4 worm cellular contexts compared by ENCODE assay signal in genomic region chrIII:5236104-5236503, ce11.
A peak's percentile ranks its signal among the peaks of the same experiment; 100 is the strongest.
TF ChIP-seq lines count a peak whose summit lies in the region.

Gene prx-10, plus strand, starts transcription at chrIII:5236404.

TF ChIP-seq in whole organism, L1 larva, 84 proteins besides CTCF, POLR2A, EP300 and RAD21:
- TF ChIP-seq nhr-90 (tag; optimal IDR thresholded peaks at IDR 0.05; lab: Kevin White, UChicago; ENCODE audit: poor library complexity), result no peak
- TF ChIP-seq nhr-11 (tag; optimal IDR thresholded peaks at IDR 0.05; lab: Kevin White, UChicago), result no peak
- peak; percentile 33 for TF ChIP-seq nhr-85 (tag; lab: Kevin White, UChicago)
- no peak for TF ChIP-seq fos-1 (tag; optimal IDR thresholded peaks at IDR 0.05; lab: Kevin White, UChicago)

TF ChIP-seq in whole organism, L2 larva, 48 proteins besides CTCF, POLR2A, EP300 and RAD21:
- TF ChIP-seq fos-1 (tag; optimal IDR thresholded peaks at IDR 0.05; lab: Kevin White, UChicago), result peak; percentile 13
- TF ChIP-seq nhr-10 (tag; optimal IDR thresholded peaks at IDR 0.05; lab: Kevin White, UChicago), result no peak

TF ChIP-seq in whole organism, L3 larva, 47 proteins besides CTCF, POLR2A, EP300 and RAD21:
- no peak for TF ChIP-seq ztf-11 (tag; optimal IDR thresholded peaks at IDR 0.05; lab: Kevin White, UChicago)
- peak; percentile 24 for TF ChIP-seq elt-2 (tag; optimal IDR thresholded peaks at IDR 0.05; lab: Kevin White, UChicago)

TF ChIP-seq in whole organism, L4 larva, 104 proteins besides CTCF, POLR2A, EP300 and RAD21:
- TF ChIP-seq nhr-28 (tag; optimal IDR thresholded peaks at IDR 0.05; lab: Kevin White, UChicago) (peak; percentile 79), fos-1 (tag; optimal IDR thresholded peaks at IDR 0.05; lab: Kevin White, UChicago) (no peak), zfp-3 (GFP tag; conservative IDR thresholded peaks at IDR 0.05; lab: Robert Waterston, UW) (no peak)

Comparison
In these comparisons a context has a peak if more than half of its experiments do, and no peak if none do; other contexts are left out.
1. Of the 29 proteins assayed by ChIP-seq in both whole organism, L4 larva and whole organism, L1 larva: peak only in whole organism, L4 larva: nhr-28; only in whole organism, L1 larva: none; in both: none; in neither: 28.